Worm (Caenorhabditis elegans): ENCODE measurements around the gene D1044.4.

D1044.4 gene

DNA sequence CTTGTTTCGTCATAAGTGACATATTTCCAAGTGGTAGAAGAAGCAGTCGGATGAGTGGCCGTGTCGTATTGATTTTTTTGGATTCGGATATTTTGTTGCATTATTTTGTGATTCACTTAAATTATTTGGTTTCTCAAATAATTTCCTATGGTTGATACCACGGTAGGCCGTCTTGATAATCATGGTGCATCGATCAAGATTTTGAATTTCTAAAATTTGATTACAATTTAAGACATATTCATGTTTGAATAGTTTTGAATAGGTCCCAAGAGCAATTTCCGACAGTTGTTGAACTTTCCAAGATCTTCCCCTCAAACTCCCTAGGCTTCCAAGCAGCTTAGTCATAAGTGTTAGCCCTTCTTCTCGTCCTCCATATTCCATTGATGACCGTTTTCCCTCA lies at the start of gene D1044.4:
Gene D1044.4, minus strand, starts transcription at position 101 of the 400 bp plus-strand sequence.
- no peak for TF ChIP-seq ceh-13 (GFP tag; optimal IDR thresholded peaks at IDR 0.05)
- TF ChIP-seq tbx-37 (GFP tag; conservative IDR thresholded peaks at IDR 0.05) = no peak
- no peak for TF ChIP-seq B0310.2 (tag; optimal IDR thresholded peaks at IDR 0.05)
- TF ChIP-seq flt-1 (GFP tag; IDR thresholded peaks at IDR 0.05) = no peak
- no peak for TF ChIP-seq aly-1 (tag; optimal IDR thresholded peaks at IDR 0.05)
- no peak for TF ChIP-seq tra-4 (tag; optimal IDR thresholded peaks at IDR 0.05)
- no peak for TF ChIP-seq hmbx-1 (tag; optimal IDR thresholded peaks at IDR 0.05)
- TF ChIP-seq scrt-1 (GFP tag; IDR thresholded peaks at IDR 0.05) = no peak
- no peak for TF ChIP-seq hnd-1 (tag; optimal IDR thresholded peaks at IDR 0.05)
- no peak for TF ChIP-seq hmg-4 (GFP tag; optimal IDR thresholded peaks at IDR 0.05)
- no peak for TF ChIP-seq F13C5.2 (tag; optimal IDR thresholded peaks at IDR 0.05)
- no peak for TF ChIP-seq ets-7 (tag; optimal IDR thresholded peaks at IDR 0.05)
- no peak for TF ChIP-seq pes-1 (GFP tag; IDR thresholded peaks at IDR 0.05)
- no peak for TF ChIP-seq ama-1 (optimal IDR thresholded peaks at IDR 0.05)
- no peak for TF ChIP-seq tbx-11 (GFP tag; IDR thresholded peaks at IDR 0.05)
- TF ChIP-seq ceh-36 (tag; optimal IDR thresholded peaks at IDR 0.05) = no peak
- TF ChIP-seq sea-1 (GFP tag; conservative IDR thresholded peaks at IDR 0.05) = no peak

ce11 chrIII:5570814-5571443 lies 49.1 kb upstream of the D1044.4 start:
- TF ChIP-seq ceh-36 (tag; optimal IDR thresholded peaks at IDR 0.05) = no peak

- TF ChIP-seq ets-7 (tag; optimal IDR thresholded peaks at IDR 0.05) (no peak), hnd-1 (tag; optimal IDR thresholded peaks at IDR 0.05) (no peak), sea-1 (GFP tag; conservative IDR thresholded peaks at IDR 0.05) (no peak), hmg-4 (GFP tag; optimal IDR thresholded peaks at IDR 0.05) (no peak), tbx-11 (GFP tag; IDR thresholded peaks at IDR 0.05) (no peak), ama-1 (optimal IDR thresholded peaks at IDR 0.05) (no peak), hmbx-1 (tag; optimal IDR thresholded peaks at IDR 0.05) (no peak), ceh-36 (tag; optimal IDR thresholded peaks at IDR 0.05) (no peak), B0310.2 (tag; optimal IDR thresholded peaks at IDR 0.05) (no peak), ceh-13 (GFP tag; optimal IDR thresholded peaks at IDR 0.05) (no peak), aly-1 (tag; optimal IDR thresholded peaks at IDR 0.05) (no peak), F13C5.2 (tag; optimal IDR thresholded peaks at IDR 0.05) (no peak), flt-1 (GFP tag; IDR thresholded peaks at IDR 0.05) (no peak), scrt-1 (GFP tag; IDR thresholded peaks at IDR 0.05) (no peak), pes-1 (GFP tag; IDR thresholded peaks at IDR 0.05) (no peak), tra-4 (tag; optimal IDR thresholded peaks at IDR 0.05) (no peak), tbx-37 (GFP tag; conservative IDR thresholded peaks at IDR 0.05) (no peak)
These were observed 46.8 kb upstream of the D1044.4 start, which contains the start of gene nspb-12 for ce11 chrIII:5568679-5569078. Gene nspb-12 (minus strand): TSS chrIII:5568779.

DNA sequence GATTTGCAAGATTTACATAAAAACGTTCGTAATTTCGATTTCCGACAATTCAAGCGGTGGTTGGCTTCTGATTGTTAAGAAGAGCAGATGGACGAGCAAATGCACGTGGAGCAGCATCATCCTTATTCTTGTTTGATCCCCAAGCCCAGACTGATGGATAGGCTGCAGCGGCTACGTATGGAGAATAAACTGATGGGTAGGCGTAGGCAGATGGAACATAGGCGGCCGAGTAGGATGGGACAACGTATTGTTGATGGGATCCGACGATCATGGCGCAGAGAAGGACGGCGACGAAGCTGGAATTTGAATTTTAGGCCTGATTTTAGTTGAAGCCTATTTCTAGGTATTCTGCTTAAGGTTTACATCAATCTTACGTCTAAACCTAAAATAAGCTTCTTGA lies 46.4 kb upstream of the D1044.4 start:
- TF ChIP-seq hnd-1 (tag; optimal IDR thresholded peaks at IDR 0.05) (no peak), pes-1 (GFP tag; IDR thresholded peaks at IDR 0.05) (no peak), ceh-13 (GFP tag; optimal IDR thresholded peaks at IDR 0.05) (no peak), tra-4 (tag; optimal IDR thresholded peaks at IDR 0.05) (no peak), scrt-1 (GFP tag; IDR thresholded peaks at IDR 0.05) (no peak), flt-1 (GFP tag; IDR thresholded peaks at IDR 0.05) (no peak), ceh-36 (tag; optimal IDR thresholded peaks at IDR 0.05) (no peak), aly-1 (tag; optimal IDR thresholded peaks at IDR 0.05) (no peak), B0310.2 (tag; optimal IDR thresholded peaks at IDR 0.05) (no peak), tbx-37 (GFP tag; conservative IDR thresholded peaks at IDR 0.05) (no peak), tbx-11 (GFP tag; IDR thresholded peaks at IDR 0.05) (no peak)

ce11 chrIII:5566496-5566895 lies 44.7 kb upstream of the D1044.4 start:
- no peak for TF ChIP-seq ceh-13 (GFP tag; optimal IDR thresholded peaks at IDR 0.05)
- no peak for TF ChIP-seq ceh-36 (tag; optimal IDR thresholded peaks at IDR 0.05)
- no peak for TF ChIP-seq pes-1 (GFP tag; IDR thresholded peaks at IDR 0.05)
- no peak for TF ChIP-seq aly-1 (tag; optimal IDR thresholded peaks at IDR 0.05)
- no peak for TF ChIP-seq flt-1 (GFP tag; IDR thresholded peaks at IDR 0.05)
- no peak for TF ChIP-seq tra-4 (tag; optimal IDR thresholded peaks at IDR 0.05)
- TF ChIP-seq hnd-1 (tag; optimal IDR thresholded peaks at IDR 0.05) = no peak
- no peak for TF ChIP-seq hmg-4 (GFP tag; optimal IDR thresholded peaks at IDR 0.05)
- TF ChIP-seq scrt-1 (GFP tag; IDR thresholded peaks at IDR 0.05) = no peak
- TF ChIP-seq sea-1 (GFP tag; conservative IDR thresholded peaks at IDR 0.05) = no peak
- TF ChIP-seq F13C5.2 (tag; optimal IDR thresholded peaks at IDR 0.05) = no peak
- no peak for TF ChIP-seq hmbx-1 (tag; optimal IDR thresholded peaks at IDR 0.05)
- no peak for TF ChIP-seq tbx-11 (GFP tag; IDR thresholded peaks at IDR 0.05)
- no peak for TF ChIP-seq B0310.2 (tag; optimal IDR thresholded peaks at IDR 0.05)
- TF ChIP-seq ets-7 (tag; optimal IDR thresholded peaks at IDR 0.05) = no peak
- no peak for TF ChIP-seq ama-1 (optimal IDR thresholded peaks at IDR 0.05)
- no peak for TF ChIP-seq tbx-37 (GFP tag; conservative IDR thresholded peaks at IDR 0.05)

- no peak for TF ChIP-seq ceh-36 (tag; optimal IDR thresholded peaks at IDR 0.05)
- no peak for TF ChIP-seq F13C5.2 (tag; optimal IDR thresholded peaks at IDR 0.05)
- TF ChIP-seq ama-1 (optimal IDR thresholded peaks at IDR 0.05) = no peak
- TF ChIP-seq aly-1 (tag; optimal IDR thresholded peaks at IDR 0.05) = no peak
- no peak for TF ChIP-seq ceh-13 (GFP tag; optimal IDR thresholded peaks at IDR 0.05)
- no peak for TF ChIP-seq pes-1 (GFP tag; IDR thresholded peaks at IDR 0.05)
- no peak for TF ChIP-seq tbx-11 (GFP tag; IDR thresholded peaks at IDR 0.05)
- no peak for TF ChIP-seq tbx-37 (GFP tag; conservative IDR thresholded peaks at IDR 0.05)
These were observed 43.9 kb upstream of the D1044.4 start for ce11 chrIII:5565699-5566098.

- no peak for TF ChIP-seq hnd-1 (tag; optimal IDR thresholded peaks at IDR 0.05)
- TF ChIP-seq tbx-37 (GFP tag; conservative IDR thresholded peaks at IDR 0.05) = 0 out of 2 replicates have a peak, but pooled peaks have one; percentile 2
- peak; percentile 12 for TF ChIP-seq hmg-4 (GFP tag; optimal IDR thresholded peaks at IDR 0.05)
- TF ChIP-seq ceh-36 (tag; optimal IDR thresholded peaks at IDR 0.05) = no peak
These were observed 43.0 kb upstream of the D1044.4 start, which contains the start of gene mlc-3 for ce11 chrIII:5564799-5565198. Gene mlc-3 (plus strand): TSS chrIII:5565025.

Measured in whole organism, early embryonic.